Fruit fly (Drosophila melanogaster) whole organism, embryonic: Measurements from ENCODE around the gene Vm26Aa.

Source experiments
- Atf6 ChIP-seq: fragments of 200-800 bp; sonication (Bioruptor generic); IDR thresholded peaks from 2 replicates; pipeline ENCODE4 v1.3.6; 2022; ENCODE audit warnings: missing biosample characterization, missing genetic modification characterization
- Bteb2 ChIP-seq: fragments of 200-800 bp; sonication (Bioruptor generic); optimal IDR thresholded peaks from 2 replicates; lab custom pipeline; 2016; ENCODE audit warnings: missing biosample characterization, missing genetic modification characterization
- CG10267 ChIP-seq: fragments of 200-800 bp; sonication (Bioruptor generic); optimal IDR thresholded peaks from 2 replicates; lab custom pipeline; 2018; ENCODE audit warnings: missing biosample characterization, mild to moderate bottlenecking, missing genetic modification characterization, moderate library complexity
- CG10274 ChIP-seq: fragments of 200-800 bp; sonication (Bioruptor generic); optimal IDR thresholded peaks from 3 replicates; lab custom pipeline; 2017; ENCODE audit warnings: missing biosample characterization, mild to moderate bottlenecking, missing genetic modification characterization
- CG10543 ChIP-seq: fragments of 200-800 bp; sonication (Bioruptor generic); optimal IDR thresholded peaks from 3 replicates; lab custom pipeline; 2017; ENCODE audit warnings: missing biosample characterization, mild to moderate bottlenecking, missing genetic modification characterization, moderate library complexity
- CG13296 ChIP-seq: fragments of 200-800 bp; sonication (Bioruptor generic); optimal IDR thresholded peaks from 3 replicates; lab custom pipeline; 2018; ENCODE audit warnings: missing biosample characterization, mild to moderate bottlenecking, missing genetic modification characterization
- CG16863 ChIP-seq: fragments of 200-800 bp; sonication (Bioruptor generic); optimal IDR thresholded peaks from 3 replicates; lab custom pipeline; 2016; ENCODE audit warnings: missing biosample characterization, missing genetic modification characterization
- CG18599 ChIP-seq: fragments of 200-800 bp; sonication (Bioruptor generic); optimal IDR thresholded peaks from 3 replicates; lab custom pipeline; 2017; ENCODE audit warnings: missing biosample characterization, missing genetic modification characterization, mild to moderate bottlenecking, moderate library complexity, missing genetic modification reagents
- CG34376 ChIP-seq: fragments of 200-800 bp; sonication (Bioruptor generic); optimal IDR thresholded peaks from 2 replicates; lab custom pipeline; 2018; ENCODE audit warnings: missing biosample characterization, mild to moderate bottlenecking, missing genetic modification characterization
- CG34422 ChIP-seq: fragments of 200-800 bp; sonication (Bioruptor generic); IDR thresholded peaks from 3 replicates; pipeline ENCODE4 v1.3.6; 2022; ENCODE audit warnings: missing biosample characterization, missing genetic modification characterization
- CG4730 ChIP-seq: fragments of 200-800 bp; sonication (Bioruptor generic); IDR thresholded peaks from 2 replicates; pipeline ENCODE4 v1.3.6; 2022; ENCODE audit warnings: missing biosample characterization, missing genetic modification characterization
- CG4820 ChIP-seq: fragments of 200-800 bp; sonication (Bioruptor generic); optimal IDR thresholded peaks from 3 replicates; lab custom pipeline; 2016; ENCODE audit warnings: missing biosample characterization, missing genetic modification characterization
- CG5180 ChIP-seq: fragments of 200-800 bp; sonication (Bioruptor generic); optimal IDR thresholded peaks from 3 replicates; lab custom pipeline; 2017; ENCODE audit warnings: missing biosample characterization, missing genetic modification characterization, mild to moderate bottlenecking, moderate library complexity, missing genetic modification reagents
- CG6683 ChIP-seq: fragments of 200-800 bp; sonication (Bioruptor generic); optimal IDR thresholded peaks from 2 replicates; lab custom pipeline; 2017; ENCODE audit warnings: missing biosample characterization, mild to moderate bottlenecking, missing genetic modification characterization, missing genetic modification reagents
- CG6813 ChIP-seq: fragments of 200-800 bp; sonication (Bioruptor generic); optimal IDR thresholded peaks from 2 replicates; lab custom pipeline; 2017; ENCODE audit warnings: missing biosample characterization, missing genetic modification characterization, mild to moderate bottlenecking, moderate library complexity, missing genetic modification reagents
- CG7786 ChIP-seq: fragments of 200-800 bp; sonication (Bioruptor generic); optimal IDR thresholded peaks from 2 replicates; lab custom pipeline; 2016; ENCODE audit warnings: missing biosample characterization, missing genetic modification characterization
- CG9932 ChIP-seq: fragments of 200-800 bp; sonication (Bioruptor generic); IDR thresholded peaks from 2 replicates; pipeline ENCODE4 v1.3.6; 2022; ENCODE audit warnings: missing biosample characterization, missing genetic modification characterization
- D19B ChIP-seq: fragments of 200-800 bp; sonication (Bioruptor generic); optimal IDR thresholded peaks from 2 replicates; lab custom pipeline; 2017; ENCODE audit warnings: missing biosample characterization, mild to moderate bottlenecking, missing genetic modification characterization
- Elba2 ChIP-seq: fragments of 200-800 bp; sonication (Bioruptor generic); optimal IDR thresholded peaks from 3 replicates; lab custom pipeline; 2016; ENCODE audit warnings: missing biosample characterization, missing genetic modification characterization
- Hmx ChIP-seq: fragments of 200-800 bp; sonication (Bioruptor generic); optimal IDR thresholded peaks from 2 replicates; lab custom pipeline; 2016; ENCODE audit warnings: missing biosample characterization, missing genetic modification characterization
- Hsf ChIP-seq: fragments of 200-800 bp; sonication (Bioruptor generic); optimal IDR thresholded peaks from 3 replicates; lab custom pipeline; 2016; ENCODE audit warnings: missing biosample characterization, missing genetic modification characterization
- Ptx1 ChIP-seq: fragments of 200-800 bp; sonication (Bioruptor generic); IDR thresholded peaks from 2 replicates; pipeline ENCODE4 v1.3.6; 2022; ENCODE audit warnings: missing biosample characterization, missing genetic modification characterization
- Trl ChIP-seq, 3 experiments: fragments of >200 bp in 2 of 3; fragments of 200-800 bp in 1 of 3; sonication (Bioruptor generic) in 1 of 3; optimal IDR thresholded peaks; 2 replicates in 1 of 3; 3 replicates in 2 of 3; lab custom pipeline; 2016 to 2017; ENCODE audit warnings: missing biosample characterization in 1 of 3, missing genetic modification characterization in 1 of 3
- ab ChIP-seq: fragments of 200-800 bp; sonication (Bioruptor generic); optimal IDR thresholded peaks from 2 replicates; lab custom pipeline; 2016; ENCODE audit warnings: missing biosample characterization, missing genetic modification characterization
- bigmax ChIP-seq: fragments of 200-800 bp; sonication (Bioruptor generic); optimal IDR thresholded peaks from 2 replicates; lab custom pipeline; 2018; ENCODE audit warnings: missing biosample characterization, mild to moderate bottlenecking, missing genetic modification characterization
- caup ChIP-seq: fragments of 200-800 bp; sonication (Bioruptor generic); optimal IDR thresholded peaks from 3 replicates; lab custom pipeline; 2017; ENCODE audit warnings: missing biosample characterization, mild to moderate bottlenecking, missing genetic modification characterization, moderate library complexity; ENCODE audit not compliant: severe bottlenecking
- chinmo ChIP-seq: fragments of 200-800 bp; sonication (Bioruptor generic); IDR thresholded peaks from 4 replicates; pipeline ENCODE4 v1.3.6; 2022; ENCODE audit warnings: missing biosample characterization, missing genetic modification characterization; ENCODE audit not compliant: partially characterized antibody
- crp ChIP-seq, 2 experiments: fragments of 200-800 bp; sonication (Bioruptor generic); optimal IDR thresholded peaks; 2 replicates in 1 of 2; 3 replicates in 1 of 2; lab custom pipeline; 2017; ENCODE audit warnings: missing biosample characterization in 2 of 2, missing genetic modification characterization in 2 of 2, mild to moderate bottlenecking in 1 of 2, moderate library complexity in 1 of 2
- fd3F ChIP-seq: fragments of 200-800 bp; sonication (Bioruptor generic); optimal IDR thresholded peaks from 2 replicates; lab custom pipeline; 2018; ENCODE audit warnings: missing biosample characterization, mild to moderate bottlenecking, missing genetic modification characterization, moderate library complexity
- ftz-f1 ChIP-seq: fragments of 200-800 bp; sonication (Bioruptor generic); optimal IDR thresholded peaks from 2 replicates; lab custom pipeline; 2016; ENCODE audit warnings: missing biosample characterization, missing genetic modification characterization
- gcm ChIP-seq: fragments of 200-800 bp; sonication (Bioruptor generic); optimal IDR thresholded peaks from 2 replicates; lab custom pipeline; 2019; ENCODE audit warnings: missing biosample characterization, mild to moderate bottlenecking, missing genetic modification characterization, moderate library complexity
- gfzf ChIP-seq: fragments of 200-800 bp; sonication (Bioruptor generic); optimal IDR thresholded peaks from 2 replicates; lab custom pipeline; 2016; ENCODE audit warnings: missing biosample characterization, mild to moderate bottlenecking, missing genetic modification characterization, moderate library complexity
- hth ChIP-seq: fragments of >200 bp; optimal IDR thresholded peaks from 2 replicates; lab custom pipeline; 2017; ENCODE audit warnings: inconsistent platforms
- ken ChIP-seq: fragments of 200-800 bp; sonication (Bioruptor generic); IDR thresholded peaks from 3 replicates; pipeline ENCODE4 v1.3.6; 2022; ENCODE audit warnings: missing biosample characterization, missing genetic modification characterization
- knrl ChIP-seq: fragments of 200-800 bp; sonication (Bioruptor generic); IDR thresholded peaks from 3 replicates; pipeline ENCODE4 v1.3.6; 2022; ENCODE audit warnings: missing biosample characterization, missing genetic modification characterization; ENCODE audit not compliant: partially characterized antibody
- lab ChIP-seq: fragments of 200-800 bp; sonication (Bioruptor generic); optimal IDR thresholded peaks from 3 replicates; lab custom pipeline; 2017; ENCODE audit warnings: missing biosample characterization, missing genetic modification characterization, mild to moderate bottlenecking, moderate library complexity, missing genetic modification reagents
- lilli ChIP-seq: fragments of 200-800 bp; sonication (Bioruptor generic); optimal IDR thresholded peaks from 3 replicates; lab custom pipeline; 2016; ENCODE audit warnings: missing biosample characterization, missing genetic modification characterization
- lola ChIP-seq, 3 experiments: fragments of >200 bp in 2 of 3; fragments of 200-800 bp in 1 of 3; sonication (Bioruptor generic) in 1 of 3; optimal IDR thresholded peaks; 2 replicates each; lab custom pipeline; 2017 to 2019; ENCODE audit warnings: missing biosample characterization in 3 of 3, missing genetic modification characterization in 3 of 3, mild to moderate bottlenecking in 1 of 3, moderate library complexity in 1 of 3
- nom ChIP-seq: fragments of 200-800 bp; sonication (Bioruptor generic); optimal IDR thresholded peaks from 2 replicates; lab custom pipeline; 2017; ENCODE audit warnings: missing biosample characterization, missing genetic modification characterization, mild to moderate bottlenecking, moderate library complexity, missing genetic modification reagents
- oc ChIP-seq: fragments of 200-800 bp; sonication (Bioruptor generic); optimal IDR thresholded peaks from 2 replicates; lab custom pipeline; 2018; ENCODE audit warnings: missing biosample characterization, mild to moderate bottlenecking, missing genetic modification characterization, moderate library complexity
- phol ChIP-seq: fragments of 200-800 bp; sonication (Bioruptor generic); optimal IDR thresholded peaks from 3 replicates; lab custom pipeline; 2018; ENCODE audit warnings: missing biosample characterization, mild to moderate bottlenecking, missing genetic modification characterization, moderate library complexity
- ranshi ChIP-seq: fragments of 200-800 bp; sonication (Bioruptor generic); IDR thresholded peaks from 2 replicates; pipeline ENCODE4 v1.3.6; 2022; ENCODE audit warnings: missing biosample characterization, missing genetic modification characterization
- seq ChIP-seq: fragments of 200-800 bp; sonication (Bioruptor generic); IDR thresholded peaks from 2 replicates; pipeline ENCODE4 v1.3.6; 2022; ENCODE audit warnings: missing biosample characterization, missing genetic modification characterization
- so ChIP-seq: fragments of 200-800 bp; sonication (Bioruptor generic); IDR thresholded peaks from 3 replicates; pipeline ENCODE4 v1.3.6; 2022; ENCODE audit warnings: missing biosample characterization, missing genetic modification characterization
- tio ChIP-seq: fragments of 200-800 bp; sonication (Bioruptor generic); optimal IDR thresholded peaks from 2 replicates; lab custom pipeline; 2017; ENCODE audit warnings: missing biosample characterization, missing genetic modification characterization, inconsistent platforms
- trem ChIP-seq: fragments of 200-800 bp; optimal IDR thresholded peaks from 3 replicates; lab custom pipeline; 2019; ENCODE audit warnings: missing biosample characterization, mild to moderate bottlenecking, missing genetic modification characterization, moderate library complexity
- unpg ChIP-seq: fragments of 200-800 bp; sonication (Bioruptor generic); optimal IDR thresholded peaks from 3 replicates; lab custom pipeline; 2018; ENCODE audit warnings: missing biosample characterization, mild to moderate bottlenecking, missing genetic modification characterization, moderate library complexity
- wdn ChIP-seq: fragments of 200-800 bp; sonication (Bioruptor generic); IDR thresholded peaks from 2 replicates; pipeline ENCODE4 v1.3.6; 2022; ENCODE audit warnings: missing biosample characterization, missing genetic modification characterization
- wor ChIP-seq: fragments of 200-800 bp; sonication (Bioruptor generic); IDR thresholded peaks from 2 replicates; pipeline ENCODE4 v1.3.6; 2022; ENCODE audit warnings: missing biosample characterization, missing genetic modification characterization

Gene Vm26Aa

dm6 chr2L:5999247-5999646 is 39.1 kb upstream of the Vm26Aa start, which contains the start of gene Kdm5 (continued):
- TF ChIP-seq D19B (GFP tag; lab: Kevin White, UChicago) = no peak
- TF ChIP-seq wdn (GFP tag; lab: Robert Waterston, UW) = no peak
- TF ChIP-seq Hsf (GFP tag; lab: Kevin White, UChicago) = no peak
- TF ChIP-seq ftz-f1 = peak; percentile 88
- TF ChIP-seq hth (lab: Kevin White, UChicago) = no peak
- no peak for TF ChIP-seq Hmx (GFP tag; lab: Kevin White, UChicago)
- TF ChIP-seq CG16863 (GFP tag; lab: Kevin White, UChicago) = no peak
- TF ChIP-seq CG4730 (GFP tag; lab: Robert Waterston, UW) = no peak
- 0 out of 4 replicates have a peak, but pooled peaks have one; percentile 59 for TF ChIP-seq chinmo (GFP tag; lab: Robert Waterston, UW)
- TF ChIP-seq Bteb2 = no peak
- TF ChIP-seq lola (GFP tag; optimal IDR thresholded peaks at IDR 0.05; lab: Kevin White, UChicago) = no peak
- peak; percentile 39 for TF ChIP-seq CG6813 (GFP tag; lab: Kevin White, UChicago)
- TF ChIP-seq lilli (GFP tag; lab: Kevin White, UChicago) = peak; percentile 13
- TF ChIP-seq wor (GFP tag; lab: Robert Waterston, UW) = no peak
- peak; percentile 65 for TF ChIP-seq CG10274 (GFP tag; lab: Kevin White, UChicago)
- peak; percentile 35 for TF ChIP-seq CG7786 (GFP tag; lab: Kevin White, UChicago)
- TF ChIP-seq trem (tag; lab: Kevin White, UChicago) = peak; percentile 35
- peak; percentile 62 for TF ChIP-seq caup (GFP tag; lab: Kevin White, UChicago)
- TF ChIP-seq CG9932 (GFP tag; lab: Robert Waterston, UW) = peak; percentile 61
- peak; percentile 78 for TF ChIP-seq CG10543 (GFP tag; lab: Kevin White, UChicago)
- peak; percentile 43; the same call in 1 of the 2 replicates for TF ChIP-seq ranshi (GFP tag; lab: Robert Waterston, UW)
- TF ChIP-seq gfzf = peak; percentile 84
- no peak for TF ChIP-seq seq (GFP tag; lab: Robert Waterston, UW)
- TF ChIP-seq Trl (optimal IDR thresholded peaks at IDR 0.05; lab: Kevin White, UChicago) = no peak
- no peak for TF ChIP-seq Trl (GFP tag; optimal IDR thresholded peaks at IDR 0.05; lab: Kevin White, UChicago)
- TF ChIP-seq crp (GFP tag; optimal IDR thresholded peaks at IDR 0.05; lab: Kevin White, UChicago) = peak in 1 of 2 experiments; percentile 12
- TF ChIP-seq Ptx1 (GFP tag; lab: Robert Waterston, UW) = no peak
- TF ChIP-seq Elba2 (GFP tag; lab: Kevin White, UChicago) = peak; percentile 9
- TF ChIP-seq phol = peak; percentile 70
- peak; percentile 57 for TF ChIP-seq Atf6
- peak; percentile 11 for TF ChIP-seq nom (GFP tag; lab: Kevin White, UChicago)
- TF ChIP-seq CG5180 (GFP tag; lab: Kevin White, UChicago) = no peak
- no peak for TF ChIP-seq tio (GFP tag; lab: Kevin White, UChicago)
- TF ChIP-seq CG13296 = no peak
- TF ChIP-seq gcm (GFP tag; lab: Kevin White, UChicago) = no peak
- peak; percentile 31 for TF ChIP-seq bigmax (GFP tag; lab: Kevin White, UChicago)
- TF ChIP-seq ken = peak; percentile 62; the same call in 1 of the 3 replicates
- TF ChIP-seq oc = no peak
- peak; percentile 19 for TF ChIP-seq CG34376 (GFP tag; lab: Kevin White, UChicago)
- TF ChIP-seq unpg (GFP tag; lab: Kevin White, UChicago) = no peak
- TF ChIP-seq CG10267 (tag; lab: Kevin White, UChicago) = peak; percentile 94
- 0 out of 3 replicates have a peak, but pooled peaks have one; percentile 12 for TF ChIP-seq knrl (GFP tag; lab: Robert Waterston, UW)
- no peak for TF ChIP-seq CG4820 (GFP tag; lab: Kevin White, UChicago)
- TF ChIP-seq CG6683 (GFP tag; lab: Kevin White, UChicago) = no peak
- TF ChIP-seq so (GFP tag; lab: Robert Waterston, UW) = no peak
- TF ChIP-seq ab (GFP tag; lab: Kevin White, UChicago) = no peak
- peak; percentile 25 for TF ChIP-seq CG18599 (GFP tag; lab: Kevin White, UChicago)
- TF ChIP-seq lab = peak; percentile 64
- peak; percentile 65; the same call in 2 of the 3 replicates for TF ChIP-seq CG34422 (GFP tag; lab: Robert Waterston, UW)
- no peak for TF ChIP-seq fd3F (GFP tag; lab: Kevin White, UChicago)
